Fruit fly (Drosophila melanogaster) whole organism, embryonic: ENCODE measurements around the gene CG5892.

Experiments
- Awh ChIP-seq: fragments of 200-800 bp; sonication (Bioruptor generic); IDR thresholded peaks from 2 replicates; pipeline ENCODE4, ENCODE4 v1.3.6; 2022; ENCODE audit warnings: missing biosample characterization, missing genetic modification characterization
- Bgb ChIP-seq: fragments of 200-800 bp; sonication (Bioruptor generic); IDR thresholded peaks from 2 replicates; pipeline ENCODE4 v1.3.6; 2022; ENCODE audit warnings: missing biosample characterization, missing genetic modification characterization; ENCODE audit not compliant: partially characterized antibody
- CG1024 ChIP-seq: fragments of 200-800 bp; sonication (Bioruptor generic); IDR thresholded peaks from 2 replicates; pipeline ENCODE4 v1.3.6; 2022; ENCODE audit warnings: missing biosample characterization, missing genetic modification characterization
- CG10959 ChIP-seq: fragments of 200-800 bp; sonication (Bioruptor generic); IDR thresholded peaks from 2 replicates; pipeline ENCODE4 v1.3.6; 2022; ENCODE audit warnings: missing biosample characterization, missing genetic modification characterization
- CG11085 ChIP-seq: fragments of 200-800 bp; sonication (Bioruptor generic); IDR thresholded peaks from 2 replicates; pipeline ENCODE4 v1.3.6; 2022; ENCODE audit warnings: missing biosample characterization, missing genetic modification characterization
- CG11398 ChIP-seq: fragments of 200-800 bp; sonication (Bioruptor generic); optimal IDR thresholded peaks from 2 replicates; lab custom pipeline; 2016; ENCODE audit warnings: missing biosample characterization, missing genetic modification characterization
- CG1233 ChIP-seq: fragments of 200-800 bp; sonication (Bioruptor generic); optimal IDR thresholded peaks from 4 replicates; lab custom pipeline; 2018; ENCODE audit warnings: missing biosample characterization, mild to moderate bottlenecking, missing genetic modification characterization
- CG12744 ChIP-seq: fragments of 200-800 bp; sonication (Bioruptor generic); optimal IDR thresholded peaks from 2 replicates; lab custom pipeline; 2016; ENCODE audit warnings: missing biosample characterization, missing genetic modification characterization
- CG14014 ChIP-seq: fragments of 200-800 bp; sonication (Bioruptor generic); IDR thresholded peaks from 2 replicates; pipeline ENCODE4 v1.3.6; 2022; ENCODE audit warnings: missing biosample characterization, missing genetic modification characterization
- CG14441 ChIP-seq: fragments of 200-800 bp; sonication (Bioruptor generic); IDR thresholded peaks from 2 replicates; pipeline ENCODE4 v1.3.6; 2022; ENCODE audit warnings: missing biosample characterization, missing genetic modification characterization
- CG15269 ChIP-seq: fragments of 200-800 bp; sonication (Bioruptor generic); optimal IDR thresholded peaks from 2 replicates; lab custom pipeline; 2018; ENCODE audit warnings: missing biosample characterization, mild to moderate bottlenecking, missing genetic modification characterization, moderate library complexity
- CG1529 ChIP-seq: fragments of 200-800 bp; sonication (Bioruptor generic); optimal IDR thresholded peaks from 3 replicates; lab custom pipeline; 2018; ENCODE audit warnings: missing biosample characterization, missing genetic modification characterization
- CG15479 ChIP-seq: fragments of 200-800 bp; sonication (Bioruptor generic); optimal IDR thresholded peaks from 3 replicates; lab custom pipeline; 2019; ENCODE audit warnings: missing biosample characterization, mild to moderate bottlenecking, missing genetic modification characterization, moderate library complexity
- CG17186 ChIP-seq: fragments of 200-800 bp; sonication (Bioruptor generic); optimal IDR thresholded peaks from 3 replicates; lab custom pipeline; 2017; ENCODE audit warnings: missing biosample characterization, missing genetic modification reagents, missing genetic modification characterization
- CG17568 ChIP-seq: fragments of 200-800 bp; sonication (Bioruptor generic); optimal IDR thresholded peaks from 2 replicates; lab custom pipeline; 2018; ENCODE audit warnings: missing biosample characterization, mild to moderate bottlenecking, missing genetic modification characterization, moderate library complexity
- CG2120 ChIP-seq: fragments of 200-800 bp; sonication (Bioruptor generic); optimal IDR thresholded peaks from 3 replicates; lab custom pipeline; 2016; ENCODE audit warnings: missing biosample characterization, missing genetic modification characterization
- CG2129 ChIP-seq: fragments of 200-800 bp; sonication (Bioruptor generic); IDR thresholded peaks from 2 replicates; pipeline ENCODE4 v1.3.6; 2022; ENCODE audit warnings: missing biosample characterization, missing genetic modification characterization; ENCODE audit not compliant: partially characterized antibody
- CG3065 ChIP-seq: fragments of 200-800 bp; sonication (Bioruptor generic); optimal IDR thresholded peaks from 2 replicates; lab custom pipeline; 2016; ENCODE audit warnings: missing biosample characterization, missing genetic modification characterization
- CG32532 ChIP-seq: fragments of 200-800 bp; sonication (Bioruptor generic); IDR thresholded peaks from 2 replicates; pipeline ENCODE4 v1.3.6; 2022; ENCODE audit warnings: missing biosample characterization, missing genetic modification characterization
- CG5245 ChIP-seq: fragments of 200-800 bp; sonication (Bioruptor generic); optimal IDR thresholded peaks from 3 replicates; lab custom pipeline; 2016; ENCODE audit warnings: missing biosample characterization, missing genetic modification characterization
- CG6791 ChIP-seq: fragments of 200-800 bp; sonication (Bioruptor generic); IDR thresholded peaks from 3 replicates; pipeline ENCODE4 v1.3.6; 2022; ENCODE audit warnings: missing biosample characterization, missing genetic modification characterization; ENCODE audit not compliant: partially characterized antibody
- CG8290 ChIP-seq, 3 experiments: fragments of 200-800 bp; sonication (Bioruptor generic); optimal IDR thresholded peaks; 2 replicates each; lab custom pipeline; 2016 to 2019; ENCODE audit warnings: missing biosample characterization in 3 of 3, missing genetic modification characterization in 3 of 3, mild to moderate bottlenecking in 2 of 3, moderate library complexity in 1 of 3
- CG9727 ChIP-seq: fragments of 200-800 bp; sonication (Bioruptor generic); optimal IDR thresholded peaks from 3 replicates; lab custom pipeline; 2017; ENCODE audit warnings: missing biosample characterization, mild to moderate bottlenecking, missing genetic modification characterization
- Chrac-16 ChIP-seq: fragments of 200-800 bp; sonication (Bioruptor generic); optimal IDR thresholded peaks from 3 replicates; lab custom pipeline; 2016; ENCODE audit warnings: missing biosample characterization, missing genetic modification characterization
- Drgx ChIP-seq: fragments of 200-800 bp; sonication (Bioruptor generic); IDR thresholded peaks from 2 replicates; pipeline ENCODE4 v1.3.6; 2022; ENCODE audit warnings: missing biosample characterization, missing genetic modification characterization
- H2.0 ChIP-seq: fragments of 200-800 bp; sonication (Bioruptor generic); IDR thresholded peaks from 2 replicates; pipeline ENCODE4 v1.3.6; 2022; ENCODE audit warnings: missing biosample characterization, missing genetic modification characterization
- HLH4C ChIP-seq: fragments of 200-800 bp; sonication (Bioruptor generic); IDR thresholded peaks from 3 replicates; pipeline ENCODE4 v1.3.6; 2022; ENCODE audit warnings: missing biosample characterization, missing genetic modification characterization; ENCODE audit not compliant: partially characterized antibody
- Nf-YC ChIP-seq: fragments of 200-800 bp; optimal IDR thresholded peaks from 3 replicates; lab custom pipeline; 2019; ENCODE audit warnings: missing biosample characterization, mild to moderate bottlenecking, missing genetic modification characterization, moderate library complexity
- Ptx1 ChIP-seq: fragments of 200-800 bp; sonication (Bioruptor generic); IDR thresholded peaks from 2 replicates; pipeline ENCODE4 v1.3.6; 2022; ENCODE audit warnings: missing biosample characterization, missing genetic modification characterization
- Ssrp ChIP-seq: fragments of 200-800 bp; sonication (Bioruptor generic); optimal IDR thresholded peaks from 2 replicates; lab custom pipeline; 2018; ENCODE audit warnings: missing biosample characterization, mild to moderate bottlenecking, missing genetic modification characterization, moderate library complexity
- Usf ChIP-seq: fragments of 200-800 bp; sonication (Bioruptor generic); optimal IDR thresholded peaks from 2 replicates; lab custom pipeline; 2017; ENCODE audit warnings: missing genotype, missing biosample characterization, missing genetic modification characterization
- Vsx1 ChIP-seq: fragments of 200-800 bp; sonication (Bioruptor generic); optimal IDR thresholded peaks from 2 replicates; lab custom pipeline; 2017; ENCODE audit warnings: missing biosample characterization, mild to moderate bottlenecking, missing genetic modification characterization, missing genetic modification reagents
- YL-1 ChIP-seq: fragments of 200-800 bp; sonication (Bioruptor generic); optimal IDR thresholded peaks from 3 replicates; lab custom pipeline; 2017; ENCODE audit warnings: missing biosample characterization, mild to moderate bottlenecking, missing genetic modification characterization
- ara ChIP-seq: fragments of 200-800 bp; sonication (Bioruptor generic); IDR thresholded peaks from 2 replicates; pipeline ENCODE4 v1.3.6; 2022; ENCODE audit warnings: missing biosample characterization, missing genetic modification characterization
- bcd ChIP-seq: fragments of 200-800 bp; sonication (Bioruptor generic); optimal IDR thresholded peaks from 2 replicates; lab custom pipeline; 2017; ENCODE audit warnings: missing biosample characterization, mild to moderate bottlenecking, missing genetic modification characterization
- br ChIP-seq: fragments of >200 bp; optimal IDR thresholded peaks from 2 replicates; lab custom pipeline; 2017
- cas ChIP-seq: fragments of 200-800 bp; sonication (Bioruptor generic); IDR thresholded peaks from 2 replicates; pipeline ENCODE4 v1.3.6; 2022; ENCODE audit warnings: missing biosample characterization, missing genetic modification characterization
- cg ChIP-seq: fragments of 200-800 bp; sonication (Bioruptor generic); optimal IDR thresholded peaks from 3 replicates; lab custom pipeline; 2019; ENCODE audit warnings: missing biosample characterization, mild to moderate bottlenecking, missing genetic modification characterization, moderate library complexity
- dan ChIP-seq: fragments of 200-800 bp; sonication (Bioruptor generic); IDR thresholded peaks from 2 replicates; pipeline ENCODE4 v1.3.6; 2022; ENCODE audit warnings: missing biosample characterization, missing genetic modification characterization
- dm ChIP-seq: fragments of 200-800 bp; sonication (Bioruptor generic); optimal IDR thresholded peaks from 3 replicates; lab custom pipeline; 2016; ENCODE audit warnings: missing biosample characterization, missing genetic modification characterization
- fru ChIP-seq: fragments of >200 bp; optimal IDR thresholded peaks from 2 replicates; lab custom pipeline; 2017
- fu2 ChIP-seq: fragments of 200-800 bp; sonication (Bioruptor generic); optimal IDR thresholded peaks from 2 replicates; lab custom pipeline; 2016; ENCODE audit warnings: missing biosample characterization, missing genetic modification characterization
- lola ChIP-seq, 3 experiments: fragments of >200 bp in 2 of 3; fragments of 200-800 bp in 1 of 3; sonication (Bioruptor generic) in 1 of 3; optimal IDR thresholded peaks; 2 replicates each; lab custom pipeline; 2017 to 2019; ENCODE audit warnings: missing biosample characterization in 3 of 3, missing genetic modification characterization in 3 of 3, mild to moderate bottlenecking in 1 of 3, moderate library complexity in 1 of 3
- maf-S ChIP-seq: fragments of 200-800 bp; sonication (Bioruptor generic); optimal IDR thresholded peaks from 2 replicates; lab custom pipeline; 2016; ENCODE audit warnings: missing biosample characterization, missing genetic modification characterization
- nau ChIP-seq: fragments of 200-800 bp; sonication (Bioruptor generic); optimal IDR thresholded peaks from 3 replicates; lab custom pipeline; 2017; ENCODE audit warnings: missing biosample characterization, mild to moderate bottlenecking, missing genetic modification characterization, missing genetic modification reagents
- pita ChIP-seq: fragments of 200-800 bp; sonication (Bioruptor generic); optimal IDR thresholded peaks from 2 replicates; lab custom pipeline; 2017; ENCODE audit warnings: missing biosample characterization, mild to moderate bottlenecking, missing genetic modification characterization
- pzg ChIP-seq: fragments of 200-800 bp; sonication (Bioruptor generic); optimal IDR thresholded peaks from 3 replicates; lab custom pipeline; 2018; ENCODE audit warnings: missing biosample characterization, mild to moderate bottlenecking, missing genetic modification characterization, moderate library complexity
- ro ChIP-seq: fragments of 200-800 bp; sonication (Bioruptor generic); IDR thresholded peaks from 2 replicates; pipeline ENCODE4 v1.3.6; 2022; ENCODE audit warnings: missing biosample characterization, missing genetic modification characterization
- ssp ChIP-seq: fragments of 200-800 bp; sonication (Bioruptor generic); IDR thresholded peaks from 2 replicates; pipeline ENCODE4 v1.3.6; 2022; ENCODE audit warnings: missing biosample characterization, missing genetic modification characterization
- vnd ChIP-seq: fragments of 200-800 bp; sonication (Bioruptor generic); IDR thresholded peaks from 3 replicates; pipeline ENCODE4 v1.3.6; 2022; ENCODE audit warnings: missing biosample characterization, missing genetic modification characterization; ENCODE audit not compliant: partially characterized antibody
- yki ChIP-seq: fragments of >200 bp; optimal IDR thresholded peaks from 3 replicates; lab custom pipeline; 2018
- zfh1 ChIP-seq: fragments of 200-800 bp; sonication (Bioruptor generic); IDR thresholded peaks from 3 replicates; pipeline ENCODE4 v1.3.6; 2022; ENCODE audit warnings: missing biosample characterization, missing genetic modification characterization

CG5892 gene

dm6 chr3R:21224230-21224629, 18.2 kb upstream of the CG5892 start (continued):
- TF ChIP-seq bcd (GFP tag; lab: Kevin White, UChicago) = no peak
- no peak for TF ChIP-seq CG1024 (GFP tag; lab: Robert Waterston, UW)
- no peak for TF ChIP-seq HLH4C (GFP tag; lab: Robert Waterston, UW)
- TF ChIP-seq Ptx1 (GFP tag; lab: Robert Waterston, UW) = 0 out of 2 replicates have a peak, but pooled peaks have one; percentile 23
- no peak for TF ChIP-seq CG1233
- peak; percentile 36; the same call in 1 of the 2 replicates for TF ChIP-seq CG14441 (GFP tag; lab: Robert Waterston, UW)
- no peak for TF ChIP-seq Chrac-16
- no peak for TF ChIP-seq CG6791 (GFP tag; lab: Robert Waterston, UW)
- no peak for TF ChIP-seq ara (GFP tag; lab: Robert Waterston, UW)
- no peak for TF ChIP-seq CG17568 (GFP tag; lab: Kevin White, UChicago)
- no peak for TF ChIP-seq CG10959 (GFP tag; lab: Robert Waterston, UW)
- TF ChIP-seq cas (GFP tag; lab: Robert Waterston, UW) = 0 out of 2 replicates have a peak, but pooled peaks have one; percentile 38
- TF ChIP-seq Bgb = 0 out of 2 replicates have a peak, but pooled peaks have one; percentile 16
- no peak for TF ChIP-seq nau (GFP tag; lab: Kevin White, UChicago)
- no peak for TF ChIP-seq CG11398
- TF ChIP-seq CG12744 (GFP tag; lab: Kevin White, UChicago) = no peak
- TF ChIP-seq vnd (GFP tag; lab: Robert Waterston, UW) = no peak
- TF ChIP-seq dm (GFP tag; lab: Kevin White, UChicago) = no peak
- TF ChIP-seq CG3065 (GFP tag; lab: Kevin White, UChicago) = no peak
- TF ChIP-seq fru = no peak
- TF ChIP-seq maf-S (GFP tag; lab: Kevin White, UChicago) = no peak
- TF ChIP-seq yki (lab: Kevin White, UChicago) = no peak
- TF ChIP-seq pita (GFP tag; lab: Kevin White, UChicago) = no peak
- TF ChIP-seq pzg (GFP tag; lab: Kevin White, UChicago) = no peak
- TF ChIP-seq H2.0 (GFP tag; lab: Robert Waterston, UW) = no peak
- TF ChIP-seq fu2 = no peak
- TF ChIP-seq Vsx1 (GFP tag; lab: Kevin White, UChicago) = no peak
- TF ChIP-seq br (lab: Kevin White, UChicago) = no peak
- TF ChIP-seq ssp (GFP tag; lab: Robert Waterston, UW) = no peak
- no peak for TF ChIP-seq ro (GFP tag; lab: Robert Waterston, UW)
- no peak for TF ChIP-seq CG2129
- TF ChIP-seq CG15269 (tag; lab: Kevin White, UChicago) = peak; percentile 36
- TF ChIP-seq Usf (GFP tag; lab: Kevin White, UChicago) = no peak
- peak; percentile 87 for TF ChIP-seq cg (GFP tag; lab: Kevin White, UChicago)
- peak; percentile 37; the same call in 1 of the 2 replicates for TF ChIP-seq CG32532
- TF ChIP-seq CG2120 = peak; percentile 51
- no peak for TF ChIP-seq CG9727 (GFP tag; lab: Kevin White, UChicago)
- TF ChIP-seq zfh1 (GFP tag; lab: Robert Waterston, UW) = peak; percentile 38; the same call in 2 of the 3 replicates
- TF ChIP-seq CG8290 (GFP tag; optimal IDR thresholded peaks at IDR 0.05; lab: Kevin White, UChicago) = no peak
- no peak for TF ChIP-seq CG8290 (tag; optimal IDR thresholded peaks at IDR 0.05; lab: Kevin White, UChicago)
- TF ChIP-seq Awh (GFP tag; lab: Robert Waterston, UW) = 0 out of 2 replicates have a peak, but pooled peaks have one; percentile 7
- TF ChIP-seq CG15479 (GFP tag; lab: Kevin White, UChicago) = no peak
- TF ChIP-seq CG11085 = no peak
- TF ChIP-seq CG17186 (GFP tag; lab: Kevin White, UChicago) = no peak
- peak; percentile 40; the same call in 1 of the 2 replicates for TF ChIP-seq Drgx (GFP tag; lab: Robert Waterston, UW)
- no peak for TF ChIP-seq CG1529
- no peak for TF ChIP-seq CG5245 (GFP tag; lab: Kevin White, UChicago)
- no peak for TF ChIP-seq lola (GFP tag; optimal IDR thresholded peaks at IDR 0.05; lab: Kevin White, UChicago)
- TF ChIP-seq YL-1 = no peak
- TF ChIP-seq Ssrp = no peak
- no peak for TF ChIP-seq Nf-YC (tag; lab: Kevin White, UChicago)
- no peak for TF ChIP-seq dan (GFP tag; lab: Robert Waterston, UW)
- 0 out of 2 replicates have a peak, but pooled peaks have one; percentile 46 for TF ChIP-seq CG14014 (GFP tag; lab: Robert Waterston, UW)
